Worm (Caenorhabditis elegans) whole organism, L1 larva: Measurements from ENCODE around the gene hmg-1.1.

ENCODE experiments used
- egl-27 ChIP-seq, 2 experiments: fragments of 150-350 bp in 1 of 2; sonication (generic microtip); optimal IDR thresholded peaks; 3 replicates each; lab custom pipeline; 2017 to 2018; ENCODE audit warnings: missing biosample characterization in 2 of 2, missing genetic modification characterization in 2 of 2, missing genetic modification reagents in 2 of 2
- lir-3 ChIP-seq: sonication (generic microtip); optimal IDR thresholded peaks from 2 replicates; lab custom pipeline; 2016; ENCODE audit warnings: mild to moderate bottlenecking, missing genetic modification characterization, moderate library complexity, missing compliant biosample characterization; ENCODE audit not compliant: poor library complexity
- nhr-47 ChIP-seq: sonication (generic microtip); optimal IDR thresholded peaks from 2 replicates; lab custom pipeline; 2016; ENCODE audit warnings: mild to moderate bottlenecking, missing genetic modification characterization, moderate library complexity, missing compliant biosample characterization
- skn-1 ChIP-seq: fragments of 150-350 bp; optimal IDR thresholded peaks from 2 replicates; lab custom pipeline; 2014; ENCODE audit warnings: missing biosample characterization, missing genetic modification characterization
- unc-130 ChIP-seq: fragments of 150-350 bp; optimal IDR thresholded peaks from 2 replicates; lab custom pipeline; 2017; ENCODE audit warnings: missing biosample characterization, missing genetic modification characterization, inconsistent platforms
- zag-1 ChIP-seq: fragments of 150-350 bp; optimal IDR thresholded peaks from 2 replicates; lab custom pipeline; 2014; ENCODE audit warnings: missing biosample characterization, missing genetic modification characterization
- ztf-11 ChIP-seq, 2 experiments: sonication (generic microtip); optimal IDR thresholded peaks; 2 replicates each; lab custom pipeline; 2016 to 2017; ENCODE audit warnings: missing genetic modification characterization in 2 of 2, missing biosample characterization in 1 of 2, missing compliant biosample characterization in 1 of 2

DNA sequence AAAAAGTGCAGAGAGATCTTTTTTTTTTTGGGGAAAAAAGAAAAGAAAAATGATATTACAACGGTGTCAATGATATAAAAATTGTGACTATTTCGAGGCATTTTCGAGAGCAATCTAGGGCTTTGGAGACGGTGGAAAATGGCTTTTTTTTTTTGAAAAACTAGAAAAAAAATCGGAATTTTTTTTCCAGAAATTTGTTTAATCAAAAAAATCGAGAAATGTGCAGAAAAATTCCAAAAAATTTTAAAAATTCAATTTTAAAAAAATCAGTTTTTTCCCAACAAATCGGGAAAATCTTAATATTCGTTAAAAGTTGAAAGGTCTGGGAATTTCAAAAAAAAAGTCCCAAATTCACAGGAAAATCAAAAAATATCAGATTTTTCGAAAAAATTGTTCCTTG is 6.3 kb downstream of the hmg-1.1 start, which contains the start of gene Y54G11A.19:
- TF ChIP-seq egl-27 (tag; optimal IDR thresholded peaks at IDR 0.05; lab: Kevin White, UChicago) (no peak), zag-1 (tag; lab: Kevin White, UChicago) (no peak), nhr-47 (no peak), lir-3 (no peak), unc-130 (tag; lab: Kevin White, UChicago) (no peak), ztf-11 (tag; optimal IDR thresholded peaks at IDR 0.05; lab: Kevin White, UChicago) (no peak), skn-1 (tag; lab: Kevin White, UChicago) (no peak)
